Fruit fly (Drosophila melanogaster) whole organism, embryonic: ENCODE data around the gene Drsl1.

Source experiments
- B-H1 ChIP-seq: fragments of 200-800 bp; sonication (Bioruptor generic); IDR thresholded peaks from 3 replicates; pipeline ENCODE4 v1.3.6; 2022; ENCODE audit warnings: missing biosample characterization, missing genetic modification characterization
- Bgb ChIP-seq: fragments of 200-800 bp; sonication (Bioruptor generic); IDR thresholded peaks from 2 replicates; pipeline ENCODE4 v1.3.6; 2022; ENCODE audit warnings: missing biosample characterization, missing genetic modification characterization; ENCODE audit not compliant: partially characterized antibody
- CG16813 ChIP-seq: fragments of 200-800 bp; sonication (Bioruptor generic); IDR thresholded peaks from 3 replicates; pipeline ENCODE4 v1.3.6; 2022; ENCODE audit warnings: missing biosample characterization, missing genetic modification characterization; ENCODE audit not compliant: partially characterized antibody
- CG17359 ChIP-seq: fragments of 200-800 bp; sonication (Bioruptor generic); optimal IDR thresholded peaks from 3 replicates; lab custom pipeline; 2018; ENCODE audit warnings: missing biosample characterization, mild to moderate bottlenecking, missing genetic modification characterization, moderate library complexity
- CG17385 ChIP-seq: fragments of 200-800 bp; sonication (Bioruptor generic); optimal IDR thresholded peaks from 3 replicates; lab custom pipeline; 2018; ENCODE audit warnings: missing biosample characterization, mild to moderate bottlenecking, missing genetic modification characterization
- CG17568 ChIP-seq: fragments of 200-800 bp; sonication (Bioruptor generic); optimal IDR thresholded peaks from 2 replicates; lab custom pipeline; 2018; ENCODE audit warnings: missing biosample characterization, mild to moderate bottlenecking, missing genetic modification characterization, moderate library complexity
- CG18476 ChIP-seq: fragments of 200-800 bp; sonication (Bioruptor generic); optimal IDR thresholded peaks from 2 replicates; lab custom pipeline; 2016; ENCODE audit warnings: missing biosample characterization, mild to moderate bottlenecking, missing genetic modification characterization
- CG18599 ChIP-seq: fragments of 200-800 bp; sonication (Bioruptor generic); optimal IDR thresholded peaks from 3 replicates; lab custom pipeline; 2017; ENCODE audit warnings: missing biosample characterization, missing genetic modification characterization, mild to moderate bottlenecking, moderate library complexity, missing genetic modification reagents
- CG18619 ChIP-seq: fragments of 200-800 bp; sonication (Bioruptor generic); optimal IDR thresholded peaks from 3 replicates; lab custom pipeline; 2017; ENCODE audit warnings: missing biosample characterization, mild to moderate bottlenecking, missing genetic modification characterization
- CG2712 ChIP-seq: fragments of 200-800 bp; optimal IDR thresholded peaks from 3 replicates; lab custom pipeline; 2019; ENCODE audit warnings: missing biosample characterization, mild to moderate bottlenecking, missing genetic modification characterization, moderate library complexity
- CG2875 ChIP-seq: fragments of 200-800 bp; sonication (Bioruptor generic); optimal IDR thresholded peaks from 2 replicates; lab custom pipeline; 2017; ENCODE audit warnings: missing biosample characterization, mild to moderate bottlenecking, missing genetic modification characterization, missing genetic modification reagents
- CG30403 ChIP-seq: fragments of 200-800 bp; sonication (Bioruptor generic); optimal IDR thresholded peaks from 3 replicates; lab custom pipeline; 2016; ENCODE audit warnings: missing biosample characterization, missing genetic modification characterization
- CG30431 ChIP-seq: fragments of 200-800 bp; sonication (Bioruptor generic); optimal IDR thresholded peaks from 2 replicates; lab custom pipeline; 2017; ENCODE audit warnings: missing biosample characterization, missing genetic modification characterization
- CG3281 ChIP-seq: fragments of 200-800 bp; sonication (Bioruptor generic); optimal IDR thresholded peaks from 3 replicates; lab custom pipeline; 2017; ENCODE audit warnings: missing biosample characterization, mild to moderate bottlenecking, missing genetic modification characterization
- CG4707 ChIP-seq: fragments of 200-800 bp; sonication (Bioruptor generic); optimal IDR thresholded peaks from 2 replicates; lab custom pipeline; 2018; ENCODE audit warnings: missing biosample characterization, mild to moderate bottlenecking, missing genetic modification characterization, moderate library complexity
- CG4854 ChIP-seq: fragments of 200-800 bp; sonication (Bioruptor generic); optimal IDR thresholded peaks from 2 replicates; lab custom pipeline; 2016; ENCODE audit warnings: missing biosample characterization, missing genetic modification characterization, inconsistent platforms
- CG5180 ChIP-seq: fragments of 200-800 bp; sonication (Bioruptor generic); optimal IDR thresholded peaks from 3 replicates; lab custom pipeline; 2017; ENCODE audit warnings: missing biosample characterization, missing genetic modification characterization, mild to moderate bottlenecking, moderate library complexity, missing genetic modification reagents
- CG6175 ChIP-seq: fragments of 200-800 bp; sonication (Bioruptor generic); IDR thresholded peaks from 3 replicates; pipeline ENCODE4 v1.3.6; 2022; ENCODE audit warnings: missing biosample characterization, missing genetic modification characterization
- CG6654 ChIP-seq: fragments of 200-800 bp; sonication (Bioruptor generic); optimal IDR thresholded peaks from 2 replicates; lab custom pipeline; 2017; ENCODE audit warnings: missing biosample characterization, mild to moderate bottlenecking, missing genetic modification characterization
- CG7271 ChIP-seq: fragments of 200-800 bp; sonication (Bioruptor generic); optimal IDR thresholded peaks from 2 replicates; lab custom pipeline; 2018; ENCODE audit warnings: missing biosample characterization, mild to moderate bottlenecking, missing genetic modification characterization, moderate library complexity
- CG7556 ChIP-seq: fragments of 200-800 bp; sonication (Bioruptor generic); optimal IDR thresholded peaks from 2 replicates; lab custom pipeline; 2017; ENCODE audit warnings: missing biosample characterization, mild to moderate bottlenecking, missing genetic modification characterization
- CG7928 ChIP-seq: fragments of 200-800 bp; sonication (Bioruptor generic); optimal IDR thresholded peaks from 2 replicates; lab custom pipeline; 2017; ENCODE audit warnings: missing biosample characterization, mild to moderate bottlenecking, missing genetic modification characterization
- Dp ChIP-seq: fragments of 200-800 bp; sonication (Bioruptor generic); optimal IDR thresholded peaks from 2 replicates; lab custom pipeline; 2018; ENCODE audit warnings: missing biosample characterization, mild to moderate bottlenecking, missing genetic modification characterization, moderate library complexity
- Eip74EF ChIP-seq, 2 experiments: fragments of 200-800 bp in 1 of 2; fragments of >200 bp in 1 of 2; sonication (Bioruptor generic) in 1 of 2; optimal IDR thresholded peaks; 2 replicates each; lab custom pipeline; 2017 to 2019; ENCODE audit warnings: missing biosample characterization in 2 of 2, missing genetic modification characterization in 2 of 2, mild to moderate bottlenecking in 1 of 2, moderate library complexity in 1 of 2
- Elba2 ChIP-seq: fragments of 200-800 bp; sonication (Bioruptor generic); optimal IDR thresholded peaks from 3 replicates; lab custom pipeline; 2016; ENCODE audit warnings: missing biosample characterization, missing genetic modification characterization
- Fer2 ChIP-seq: fragments of 200-800 bp; sonication (Bioruptor generic); optimal IDR thresholded peaks from 2 replicates; lab custom pipeline; 2018; ENCODE audit warnings: missing biosample characterization, mild to moderate bottlenecking, missing genetic modification characterization, moderate library complexity
- Hey ChIP-seq: fragments of 200-800 bp; sonication (Bioruptor generic); optimal IDR thresholded peaks from 3 replicates; lab custom pipeline; 2018; ENCODE audit warnings: missing biosample characterization, mild to moderate bottlenecking, missing genetic modification characterization
- Hr39 ChIP-seq: fragments of >200 bp; optimal IDR thresholded peaks from 2 replicates; lab custom pipeline; 2017
- Lim3 ChIP-seq: fragments of 200-800 bp; sonication (Bioruptor generic); IDR thresholded peaks from 2 replicates; pipeline ENCODE4 v1.3.6; 2022; ENCODE audit warnings: missing biosample characterization, missing genetic modification characterization
- Sin3A ChIP-seq: fragments of >200 bp; optimal IDR thresholded peaks from 2 replicates; lab custom pipeline; 2018
- ab ChIP-seq: fragments of 200-800 bp; sonication (Bioruptor generic); optimal IDR thresholded peaks from 2 replicates; lab custom pipeline; 2016; ENCODE audit warnings: missing biosample characterization, missing genetic modification characterization
- bowl ChIP-seq: fragments of 200-800 bp; sonication (Bioruptor generic); IDR thresholded peaks from 2 replicates; pipeline ENCODE4 v1.3.6; 2022; ENCODE audit warnings: missing biosample characterization, missing genetic modification characterization
- dati ChIP-seq: fragments of 200-800 bp; sonication (Bioruptor generic); IDR thresholded peaks from 2 replicates; pipeline ENCODE4 v1.3.6; 2022; ENCODE audit warnings: missing biosample characterization, missing genetic modification characterization
- kah ChIP-seq: fragments of 200-800 bp; sonication (Bioruptor generic); optimal IDR thresholded peaks from 2 replicates; lab custom pipeline; 2018; ENCODE audit warnings: missing biosample characterization, mild to moderate bottlenecking, missing genetic modification characterization
- knrl ChIP-seq: fragments of 200-800 bp; sonication (Bioruptor generic); IDR thresholded peaks from 3 replicates; pipeline ENCODE4 v1.3.6; 2022; ENCODE audit warnings: missing biosample characterization, missing genetic modification characterization; ENCODE audit not compliant: partially characterized antibody
- mam ChIP-seq: fragments of 200-800 bp; sonication (Bioruptor generic); optimal IDR thresholded peaks from 3 replicates; lab custom pipeline; 2016; ENCODE audit warnings: missing biosample characterization, missing genetic modification characterization
- pan ChIP-seq, 4 experiments: fragments of >200 bp in 3 of 4; fragments of 200-800 bp in 1 of 4; sonication (Bioruptor generic) in 1 of 4; optimal IDR thresholded peaks in 3 of 4; IDR thresholded peaks in 1 of 4; 2 replicates each; pipeline versions ENCODE4 v1.3.6 to Lab custom; 2017 to 2022; ENCODE audit warnings: missing biosample characterization in 2 of 4, missing genetic modification characterization in 2 of 4, mixed read lengths in 1 of 4
- pfk ChIP-seq: fragments of 200-800 bp; sonication (Bioruptor generic); optimal IDR thresholded peaks from 2 replicates; lab custom pipeline; 2018; ENCODE audit warnings: missing biosample characterization, mild to moderate bottlenecking, missing genetic modification characterization, moderate library complexity
- pho ChIP-seq: fragments of 200-800 bp; sonication (Bioruptor generic); optimal IDR thresholded peaks from 2 replicates; lab custom pipeline; 2016; ENCODE audit warnings: missing biosample characterization, missing genetic modification characterization
- pnt ChIP-seq: fragments of 200-800 bp; sonication (Bioruptor generic); optimal IDR thresholded peaks from 3 replicates; lab custom pipeline; 2016; ENCODE audit warnings: missing biosample characterization, missing genetic modification characterization
- rib ChIP-seq: fragments of 200-800 bp; sonication (Bioruptor generic); IDR thresholded peaks from 2 replicates; pipeline ENCODE4 v1.3.6; 2022; ENCODE audit warnings: missing biosample characterization, missing genetic modification characterization
- run ChIP-seq: fragments of 200-800 bp; sonication (Bioruptor generic); optimal IDR thresholded peaks from 3 replicates; lab custom pipeline; 2018; ENCODE audit warnings: missing biosample characterization, mild to moderate bottlenecking, missing genetic modification characterization
- salm ChIP-seq: fragments of 200-800 bp; sonication (Bioruptor generic); optimal IDR thresholded peaks from 2 replicates; lab custom pipeline; 2018; ENCODE audit warnings: missing biosample characterization, mild to moderate bottlenecking, missing genetic modification characterization
- sima ChIP-seq: fragments of 200-800 bp; sonication (Bioruptor generic); optimal IDR thresholded peaks from 2 replicates; lab custom pipeline; 2016; ENCODE audit warnings: missing biosample characterization, missing genetic modification characterization
- sqz ChIP-seq: fragments of 200-800 bp; sonication (Bioruptor generic); optimal IDR thresholded peaks from 3 replicates; lab custom pipeline; 2018; ENCODE audit warnings: missing biosample characterization, mild to moderate bottlenecking, missing genetic modification characterization
- tna ChIP-seq: fragments of 200-800 bp; sonication (Bioruptor generic); IDR thresholded peaks from 2 replicates; pipeline ENCODE4 v1.3.6; 2022; ENCODE audit warnings: missing biosample characterization, missing genetic modification characterization; ENCODE audit not compliant: partially characterized antibody
- trh ChIP-seq: fragments of 200-800 bp; sonication (Bioruptor generic); optimal IDR thresholded peaks from 2 replicates; lab custom pipeline; 2016; ENCODE audit warnings: missing biosample characterization, missing genetic modification characterization
- wdn ChIP-seq: fragments of 200-800 bp; sonication (Bioruptor generic); IDR thresholded peaks from 2 replicates; pipeline ENCODE4 v1.3.6; 2022; ENCODE audit warnings: missing biosample characterization, missing genetic modification characterization
- zfh2 ChIP-seq: fragments of 200-800 bp; sonication (Bioruptor generic); optimal IDR thresholded peaks from 2 replicates; lab custom pipeline; 2016; ENCODE audit warnings: missing biosample characterization, missing genetic modification characterization

The Drsl1 gene

DNA sequence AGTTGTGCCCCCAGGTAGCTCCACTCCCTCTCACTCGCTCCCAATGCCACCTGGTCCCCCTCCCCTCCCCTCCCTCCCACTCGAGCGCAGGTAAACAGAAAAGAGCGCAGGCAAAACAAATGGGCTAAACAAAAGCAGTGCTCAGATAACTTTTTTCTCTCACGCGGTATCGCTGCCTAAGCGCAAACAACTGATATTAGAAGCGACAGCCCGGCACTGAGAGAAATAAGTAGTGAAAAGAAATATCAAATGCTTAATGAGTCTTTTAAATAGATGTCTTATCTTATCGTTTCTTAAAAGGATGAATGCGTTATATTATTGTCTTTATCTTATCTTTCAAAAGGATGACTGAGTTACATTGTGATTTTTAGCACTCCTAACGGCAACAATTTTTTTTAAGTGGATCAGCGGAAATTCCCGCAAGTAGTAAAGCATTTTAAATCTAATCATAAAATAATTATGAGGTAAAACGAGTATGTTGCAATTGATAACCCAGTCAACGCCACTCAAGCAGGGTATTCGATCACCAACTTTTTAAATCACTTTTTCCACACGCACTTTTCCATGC, 34.3 kb downstream of the Drsl1 start (continued):
- TF ChIP-seq Lim3 (GFP tag; lab: Robert Waterston, UW), result peak; percentile 75; the same call in 1 of the 2 replicates
- peak; percentile 92 for TF ChIP-seq mam (GFP tag; lab: Kevin White, UChicago)
- TF ChIP-seq CG5180, result peak; percentile 86
- peak; percentile 88 for TF ChIP-seq pnt (GFP tag; lab: Kevin White, UChicago)
- TF ChIP-seq sqz (GFP tag; lab: Kevin White, UChicago), result peak; percentile 89
- no peak for TF ChIP-seq Sin3A (lab: Kevin White, UChicago)
- TF ChIP-seq tna (GFP tag; lab: Robert Waterston, UW), result no peak
- TF ChIP-seq bowl (GFP tag; lab: Robert Waterston, UW), result peak; percentile 73; the same call in 1 of the 2 replicates
- TF ChIP-seq CG2875 (GFP tag; lab: Kevin White, UChicago), result peak; percentile 90
- peak; percentile 86 for TF ChIP-seq CG4854 (GFP tag; lab: Kevin White, UChicago)
- TF ChIP-seq dati, result 0 out of 2 replicates have a peak, but pooled peaks have one; percentile 14
- peak in 1 of 2 experiments; percentile 95 for TF ChIP-seq Eip74EF (GFP tag; optimal IDR thresholded peaks at IDR 0.05; lab: Kevin White, UChicago)
- TF ChIP-seq CG30403 (GFP tag; lab: Kevin White, UChicago), result peak; percentile 93
- peak; percentile 83 for TF ChIP-seq CG18619 (GFP tag; lab: Kevin White, UChicago)
- TF ChIP-seq wdn (GFP tag; lab: Robert Waterston, UW), result peak; percentile 80
- TF ChIP-seq CG18599, result peak; percentile 96
- TF ChIP-seq rib (GFP tag; lab: Robert Waterston, UW), result peak; percentile 81
- peak; percentile 74 for TF ChIP-seq zfh2 (GFP tag; lab: Kevin White, UChicago)
- TF ChIP-seq pfk, result no peak
- peak; percentile 91 for TF ChIP-seq CG17385 (GFP tag; lab: Kevin White, UChicago)
- TF ChIP-seq CG16813, result no peak
- peak; percentile 68 for TF ChIP-seq Fer2 (tag; lab: Kevin White, UChicago)
- TF ChIP-seq CG2712 (tag; lab: Kevin White, UChicago), result peak; percentile 95
- no peak for TF ChIP-seq Hr39 (lab: Kevin White, UChicago)
- no peak for TF ChIP-seq knrl (GFP tag; lab: Robert Waterston, UW)
- no peak; the same call in 1 of the 2 replicates for TF ChIP-seq Bgb (GFP tag; lab: Robert Waterston, UW)
- peak; percentile 90 for TF ChIP-seq run
- peak; percentile 91 for TF ChIP-seq salm (tag; lab: Kevin White, UChicago)
- TF ChIP-seq Elba2 (GFP tag; lab: Kevin White, UChicago), result no peak
- peak; percentile 74 for TF ChIP-seq CG4707
- peak; percentile 80 for TF ChIP-seq sima (GFP tag; lab: Kevin White, UChicago)
- peak; percentile 77 for TF ChIP-seq trh
- peak; percentile 91 for TF ChIP-seq CG6175
- peak; percentile 29 for TF ChIP-seq CG7928
- peak; percentile 67 for TF ChIP-seq CG6654 (GFP tag; lab: Kevin White, UChicago)
- TF ChIP-seq B-H1 (GFP tag; lab: Robert Waterston, UW), result peak; percentile 79
- TF ChIP-seq ab (GFP tag; lab: Kevin White, UChicago), result peak; percentile 45
- peak; percentile 87 for TF ChIP-seq pho (GFP tag; lab: Kevin White, UChicago)
- TF ChIP-seq Dp, result no peak
- TF ChIP-seq CG7556 (GFP tag; lab: Kevin White, UChicago), result peak; percentile 92
- TF ChIP-seq CG3281 (GFP tag; lab: Kevin White, UChicago), result peak; percentile 92
- TF ChIP-seq CG30431 (GFP tag; lab: Kevin White, UChicago), result peak; percentile 71
- TF ChIP-seq CG7271, result peak; percentile 62
- TF ChIP-seq CG18476 (GFP tag; lab: Kevin White, UChicago), result peak; percentile 83
- peak; percentile 82 for TF ChIP-seq kah (GFP tag; lab: Kevin White, UChicago)
- no peak for TF ChIP-seq pan (optimal IDR thresholded peaks at IDR 0.05; lab: Kevin White, UChicago)
- TF ChIP-seq pan (GFP tag; optimal IDR thresholded peaks at IDR 0.05 in 1 of 2, IDR thresholded peaks at IDR 0.05 in 1 of 2), result peak in 1 of 2 experiments; percentile 92
- TF ChIP-seq Hey, result peak; percentile 43
- TF ChIP-seq CG17359 (tag; lab: Kevin White, UChicago), result peak; percentile 95
- TF ChIP-seq CG17568 (GFP tag; lab: Kevin White, UChicago), result peak; percentile 91
